Worm (Caenorhabditis elegans) whole organism, young adult: Measurements from ENCODE around the gene ugt-1.

Experiments used
- C06A6.2 ChIP-seq: fragments of 200-800 bp; sonication (Bioruptor generic); conservative IDR thresholded peaks from 2 replicates; pipeline ENCODE4 v1.3.6; 2022; ENCODE audit warnings: missing genetic modification characterization, missing compliant biosample characterization
- F49E8.2 ChIP-seq: sonication (generic microtip); optimal IDR thresholded peaks from 3 replicates; lab custom pipeline; 2017; ENCODE audit warnings: missing genetic modification characterization, mild to moderate bottlenecking, missing compliant biosample characterization, antibody characterized with exemption, moderate library complexity; ENCODE audit not compliant: insufficient read depth
- F52B5.7 ChIP-seq: sonication (generic microtip); optimal IDR thresholded peaks from 2 replicates; lab custom pipeline; 2016; ENCODE audit warnings: mild to moderate bottlenecking, missing genetic modification characterization, missing compliant biosample characterization
- F57A8.1 ChIP-seq: fragments of 200-800 bp; sonication (Bioruptor generic); optimal IDR thresholded peaks from 2 replicates; lab custom pipeline; 2018; ENCODE audit warnings: mild to moderate bottlenecking, missing genetic modification characterization, moderate library complexity, missing compliant biosample characterization
- F57C9.4 ChIP-seq: sonication (generic microtip); optimal IDR thresholded peaks from 2 replicates; lab custom pipeline; 2017; ENCODE audit warnings: mild to moderate bottlenecking, missing genetic modification characterization, missing compliant biosample characterization
- K12H6.12 ChIP-seq: fragments of 200-800 bp; sonication (Bioruptor generic); optimal IDR thresholded peaks from 2 replicates; lab custom pipeline; 2018; ENCODE audit warnings: mild to moderate bottlenecking, missing genetic modification characterization, missing compliant biosample characterization
- T07F8.4 ChIP-seq: sonication (generic microtip); optimal IDR thresholded peaks from 2 replicates; lab custom pipeline; 2016; ENCODE audit warnings: mild to moderate bottlenecking, missing genetic modification characterization, moderate library complexity, missing compliant biosample characterization
- Y56A3A.18 ChIP-seq: fragments of 200-800 bp; sonication (Bioruptor generic); IDR thresholded peaks from 2 replicates; pipeline ENCODE4 v1.3.6; 2022; ENCODE audit warnings: missing genetic modification reagents, missing genetic modification characterization, missing compliant biosample characterization
- Y79H2A.3 ChIP-seq: fragments of 200-800 bp; sonication (Bioruptor generic); conservative IDR thresholded peaks from 2 replicates; pipeline ENCODE4 v1.3.6; 2022; ENCODE audit warnings: missing genetic modification reagents, missing genetic modification characterization, missing compliant biosample characterization
- ZK185.1 ChIP-seq: sonication (generic microtip); optimal IDR thresholded peaks from 2 replicates; lab custom pipeline; 2016; ENCODE audit warnings: mild to moderate bottlenecking, missing genetic modification characterization, missing compliant biosample characterization; ENCODE audit not compliant: poor library complexity, severe bottlenecking
- ama-1 ChIP-seq, 3 experiments: fragments of 150-350 bp in 1 of 3; sonication (generic microtip) in 2 of 3; optimal IDR thresholded peaks; 2 replicates each; lab custom pipeline; 2014 to 2018; ENCODE audit warnings: missing biosample characterization in 2 of 3, missing genetic modification characterization in 2 of 3, missing genetic modification reagents in 2 of 3
- athp-1 ChIP-seq: sonication (generic microtip); optimal IDR thresholded peaks from 2 replicates; lab custom pipeline; 2017; ENCODE audit warnings: mild to moderate bottlenecking, missing genetic modification characterization, missing compliant biosample characterization
- attf-3 ChIP-seq: fragments of 200-800 bp; sonication (Bioruptor generic); conservative IDR thresholded peaks from 2 replicates; pipeline ENCODE4 v1.3.6; 2022; ENCODE audit warnings: missing genetic modification reagents, missing genetic modification characterization, missing compliant biosample characterization
- ccch-3 ChIP-seq: fragments of 200-800 bp; sonication (Bioruptor generic); optimal IDR thresholded peaks from 2 replicates; lab custom pipeline; 2018; ENCODE audit warnings: mild to moderate bottlenecking, missing genetic modification characterization, missing compliant biosample characterization
- ceh-27 ChIP-seq: fragments of 200-800 bp; sonication (Bioruptor generic); optimal IDR thresholded peaks from 2 replicates; lab custom pipeline; 2018; ENCODE audit warnings: mild to moderate bottlenecking, missing genetic modification characterization, moderate library complexity, missing compliant biosample characterization
- ceh-79 ChIP-seq: sonication (generic microtip); optimal IDR thresholded peaks from 2 replicates; lab custom pipeline; 2017; ENCODE audit warnings: mild to moderate bottlenecking, missing genetic modification characterization, missing compliant biosample characterization
- chd-7 ChIP-seq: sonication (generic microtip); optimal IDR thresholded peaks from 2 replicates; lab custom pipeline; 2016; ENCODE audit warnings: mild to moderate bottlenecking, missing genetic modification characterization, moderate library complexity, missing compliant biosample characterization
- egl-18 ChIP-seq: fragments of 200-800 bp; sonication (Bioruptor generic); IDR thresholded peaks from 2 replicates; pipeline ENCODE4 v1.3.6; 2022; ENCODE audit warnings: missing genetic modification reagents, missing genetic modification characterization, missing compliant biosample characterization
- ekl-4 ChIP-seq: fragments of 200-800 bp; sonication (Bioruptor generic); IDR thresholded peaks from 2 replicates; pipeline ENCODE4 v1.3.6; 2022; ENCODE audit warnings: missing genetic modification reagents, missing genetic modification characterization, missing compliant biosample characterization
- him-1 ChIP-seq: sonication (generic microtip); optimal IDR thresholded peaks from 2 replicates; lab custom pipeline; 2016; ENCODE audit warnings: missing genotype, missing genetic modification reagents, missing genetic modification characterization, missing compliant biosample characterization
- hsf-1 ChIP-seq: fragments of 200-800 bp; sonication (Bioruptor generic); IDR thresholded peaks from 2 replicates; pipeline ENCODE4 v1.3.6; 2022; ENCODE audit warnings: missing genetic modification reagents, missing genetic modification characterization, missing compliant biosample characterization
- lin-26 ChIP-seq: fragments of 200-800 bp; sonication (Bioruptor generic); IDR thresholded peaks from 2 replicates; pipeline ENCODE4 v1.3.6; 2022; ENCODE audit warnings: missing genetic modification reagents, missing genetic modification characterization, missing compliant biosample characterization
- lin-35 ChIP-seq, 3 experiments: fragments of 150-350 bp in 2 of 3; sonication (generic microtip) in 1 of 3; optimal IDR thresholded peaks; 2 replicates each; lab custom pipeline; 2014 to 2018; ENCODE audit warnings: missing biosample characterization in 3 of 3, missing genetic modification characterization in 3 of 3, missing genetic modification reagents in 3 of 3
- mes-4 ChIP-seq: sonication (generic microtip); optimal IDR thresholded peaks from 2 replicates; lab custom pipeline; 2016; ENCODE audit warnings: missing genotype, missing genetic modification characterization, missing compliant biosample characterization
- nfya-1 ChIP-seq: sonication (generic microtip); optimal IDR thresholded peaks from 2 replicates; lab custom pipeline; 2017; ENCODE audit warnings: antibody characterized with exemption, missing compliant biosample characterization, missing genetic modification characterization, borderline replicate concordance; ENCODE audit not compliant: insufficient read depth
- nfyb-1 ChIP-seq: fragments of 200-800 bp; sonication (Bioruptor generic); IDR thresholded peaks from 2 replicates; pipeline ENCODE4 v1.3.6; 2022; ENCODE audit warnings: missing genetic modification reagents, missing genetic modification characterization, missing compliant biosample characterization
- nhr-120 ChIP-seq: fragments of 200-800 bp; sonication (Bioruptor generic); IDR thresholded peaks from 2 replicates; pipeline ENCODE4 v1.3.6; 2022; ENCODE audit warnings: missing genetic modification characterization, missing compliant biosample characterization
- repo-1 ChIP-seq: sonication (generic microtip); optimal IDR thresholded peaks from 2 replicates; lab custom pipeline; 2017; ENCODE audit warnings: mild to moderate bottlenecking, missing genetic modification characterization, missing compliant biosample characterization
- rpc-1 ChIP-seq, 2 experiments: fragments of 150-350 bp in 1 of 2; sonication (generic microtip) in 1 of 2; optimal IDR thresholded peaks; 2 replicates each; lab custom pipeline; 2014 to 2018; ENCODE audit warnings: missing biosample characterization in 1 of 2, missing genetic modification characterization in 1 of 2, missing genetic modification reagents in 1 of 2, missing genotype in 1 of 2
- tbp1 ChIP-seq: fragments of 200-800 bp; sonication (Bioruptor generic); optimal IDR thresholded peaks from 2 replicates; lab custom pipeline; 2018; ENCODE audit warnings: mild to moderate bottlenecking, missing genetic modification characterization, missing compliant biosample characterization
- zfh-2 ChIP-seq: fragments of 200-800 bp; sonication (Bioruptor generic); conservative IDR thresholded peaks from 2 replicates; pipeline ENCODE4 v1.3.6; 2022; ENCODE audit warnings: missing genetic modification reagents, missing genetic modification characterization, missing compliant biosample characterization
- ztf-18 ChIP-seq: sonication (generic microtip); optimal IDR thresholded peaks from 2 replicates; lab custom pipeline; 2016; ENCODE audit warnings: missing genotype, mild to moderate bottlenecking, missing genetic modification characterization, missing compliant biosample characterization
- ztf-22 ChIP-seq: fragments of 200-800 bp; sonication (Bioruptor generic); optimal IDR thresholded peaks from 2 replicates; lab custom pipeline; 2018; ENCODE audit warnings: mild to moderate bottlenecking, missing genetic modification characterization, moderate library complexity, missing compliant biosample characterization
- ztf-25 ChIP-seq: fragments of 200-800 bp; sonication (Bioruptor generic); IDR thresholded peaks from 2 replicates; pipeline ENCODE4 v1.3.6; 2022; ENCODE audit warnings: missing genetic modification reagents, missing genetic modification characterization, missing compliant biosample characterization
- ztf-3 ChIP-seq: fragments of 200-800 bp; sonication (Bioruptor generic); optimal IDR thresholded peaks from 2 replicates; lab custom pipeline; 2018; ENCODE audit warnings: mild to moderate bottlenecking, missing genetic modification characterization, missing compliant biosample characterization

The ugt-1 gene

ce11 chrV:10379761-10380160 is 15.7 kb upstream of the ugt-1 start:
- TF ChIP-seq Y79H2A.3 (GFP tag; lab: Robert Waterston, UW) = no peak
- no peak for TF ChIP-seq K12H6.12 (tag; lab: Kevin White, UChicago)
- no peak for TF ChIP-seq ztf-22 (GFP tag; lab: Kevin White, UChicago)
- no peak for TF ChIP-seq ZK185.1 (tag; lab: Kevin White, UChicago)
- no peak for TF ChIP-seq Y56A3A.18
- TF ChIP-seq ztf-18 (tag; lab: Kevin White, UChicago) = no peak
- no peak for TF ChIP-seq lin-26
- TF ChIP-seq mes-4 (tag; lab: Kevin White, UChicago) = no peak
- TF ChIP-seq F57A8.1 (GFP tag; lab: Kevin White, UChicago) = no peak
- no peak for TF ChIP-seq C06A6.2 (GFP tag; lab: Robert Waterston, UW)
- no peak for TF ChIP-seq athp-1
- TF ChIP-seq nhr-120 (GFP tag; lab: Robert Waterston, UW) = no peak
- no peak for TF ChIP-seq T07F8.4 (tag; lab: Kevin White, UChicago)
- TF ChIP-seq F57C9.4 = no peak
- TF ChIP-seq nfya-1 (tag; lab: Kevin White, UChicago) = no peak
- no peak for TF ChIP-seq him-1
- TF ChIP-seq nfyb-1 = no peak
- TF ChIP-seq F52B5.7 (tag; lab: Kevin White, UChicago) = no peak

ce11 chrV:10381726-10382125 is 13.7 kb upstream of the ugt-1 start, which contains the start of gene abu-1:
Gene abu-1 (minus strand): TSS chrV:10381826.
- TF ChIP-seq ceh-79 (tag; lab: Kevin White, UChicago) (no peak), ekl-4 (GFP tag; lab: Robert Waterston, UW) (no peak), ztf-25 (GFP tag; lab: Robert Waterston, UW) (no peak), K12H6.12 (tag; lab: Kevin White, UChicago) (no peak)

ce11 chrV:10382142-10382541 is 13.3 kb upstream of the ugt-1 start, which contains the start of gene pqn-2:
Gene pqn-2 (plus strand): TSS chrV:10382442.
- TF ChIP-seq zfh-2 (GFP tag; lab: Robert Waterston, UW) (no peak), ccch-3 (GFP tag; lab: Kevin White, UChicago) (no peak), hsf-1 (GFP tag; lab: Robert Waterston, UW) (no peak), tbp1 (GFP tag; lab: Kevin White, UChicago) (no peak), ama-1 (optimal IDR thresholded peaks at IDR 0.05; lab: Kevin White, UChicago) (no peak), ama-1 (GFP tag; optimal IDR thresholded peaks at IDR 0.05; lab: Kevin White, UChicago) (no peak), Y56A3A.18 (no peak)

- TF ChIP-seq ztf-3 (GFP tag; lab: Kevin White, UChicago) = no peak
- no peak for TF ChIP-seq F49E8.2 (tag; lab: Kevin White, UChicago)
- no peak for TF ChIP-seq repo-1 (tag; lab: Kevin White, UChicago)
- no peak for TF ChIP-seq lin-35 (GFP tag; optimal IDR thresholded peaks at IDR 0.05; lab: Kevin White, UChicago)
- no peak for TF ChIP-seq K12H6.12 (tag; lab: Kevin White, UChicago)
- TF ChIP-seq egl-18 (GFP tag; lab: Robert Waterston, UW) = no peak
- TF ChIP-seq ceh-27 (GFP tag; lab: Kevin White, UChicago) = no peak
- TF ChIP-seq rpc-1 (optimal IDR thresholded peaks at IDR 0.05; lab: Kevin White, UChicago) = no peak
- TF ChIP-seq rpc-1 (tag; optimal IDR thresholded peaks at IDR 0.05; lab: Kevin White, UChicago) = no peak
- TF ChIP-seq attf-3 (GFP tag; lab: Robert Waterston, UW) = no peak
- no peak for TF ChIP-seq chd-7 (tag; lab: Kevin White, UChicago)
- TF ChIP-seq, all 124 proteins: peak for 0
Measured at ce11 chrV:10383950-10384349, 11.5 kb upstream of the ugt-1 start, which contains the start of gene spe-10. Gene spe-10 (plus strand): TSS chrV:10384250.
